Worm (Caenorhabditis elegans) whole organism, L3 larva: ENCODE data around the gene F45H10.2.

Source experiments
- nhr-11 ChIP-seq: fragments of 150-350 bp; optimal IDR thresholded peaks from 2 replicates; lab custom pipeline; 2014; ENCODE audit warnings: missing biosample characterization, missing genetic modification characterization
- nhr-23 ChIP-seq: fragments of 150-350 bp; optimal IDR thresholded peaks from 2 replicates; lab custom pipeline; 2014; ENCODE audit warnings: missing biosample characterization, missing genetic modification reagents, missing genetic modification characterization

- no peak for TF ChIP-seq nhr-23 (tag; lab: Kevin White, UChicago)
- TF ChIP-seq nhr-11 (tag; lab: Kevin White, UChicago) = no peak
These were observed 1.4 kb upstream of the F45H10.2 start, which contains the start of gene ndua-7 for ce11 chrII:13494175-13494650.
